Fruit fly (Drosophila melanogaster) whole organism, embryonic: Measurements from ENCODE around the gene sti.

ENCODE experiments used
- Antp ChIP-seq: fragments of 200-800 bp; sonication (Bioruptor generic); optimal IDR thresholded peaks from 3 replicates; lab custom pipeline; 2016; ENCODE audit warnings: missing biosample characterization, missing genetic modification characterization
- B-H1 ChIP-seq: fragments of 200-800 bp; sonication (Bioruptor generic); IDR thresholded peaks from 3 replicates; pipeline ENCODE4 v1.3.6; 2022; ENCODE audit warnings: missing biosample characterization, missing genetic modification characterization
- C15 ChIP-seq: fragments of 200-800 bp; sonication (Bioruptor generic); IDR thresholded peaks from 3 replicates; pipeline ENCODE4 v1.3.6; 2022; ENCODE audit warnings: missing biosample characterization, missing genetic modification characterization
- CG10209 ChIP-seq: fragments of 200-800 bp; sonication (Bioruptor generic); optimal IDR thresholded peaks from 3 replicates; lab custom pipeline; 2017; ENCODE audit warnings: missing biosample characterization, mild to moderate bottlenecking, missing genetic modification characterization, missing genetic modification reagents
- CG10366 ChIP-seq: fragments of 200-800 bp; sonication (Bioruptor generic); IDR thresholded peaks from 2 replicates; pipeline ENCODE4 v1.3.6; 2022; ENCODE audit warnings: missing biosample characterization, missing genetic modification characterization
- CG11085 ChIP-seq: fragments of 200-800 bp; sonication (Bioruptor generic); IDR thresholded peaks from 2 replicates; pipeline ENCODE4 v1.3.6; 2022; ENCODE audit warnings: missing biosample characterization, missing genetic modification characterization
- CG11695 ChIP-seq: fragments of 200-800 bp; sonication (Bioruptor generic); IDR thresholded peaks from 3 replicates; pipeline ENCODE4 v1.3.6; 2022; ENCODE audit warnings: missing biosample characterization, missing genetic modification characterization
- CG11696 ChIP-seq: fragments of 200-800 bp; sonication (Bioruptor generic); IDR thresholded peaks from 2 replicates; pipeline ENCODE4 v1.3.6; 2022; ENCODE audit warnings: missing biosample characterization, missing genetic modification characterization
- CG12659 ChIP-seq: fragments of 200-800 bp; sonication (Bioruptor generic); optimal IDR thresholded peaks from 3 replicates; lab custom pipeline; 2017; ENCODE audit warnings: mild to moderate bottlenecking, missing biosample characterization, missing genetic modification reagents, missing genetic modification characterization
- CG13775 ChIP-seq: fragments of 200-800 bp; sonication (Bioruptor generic); optimal IDR thresholded peaks from 3 replicates; lab custom pipeline; 2017; ENCODE audit warnings: missing biosample characterization, mild to moderate bottlenecking, missing genetic modification characterization
- CG2120 ChIP-seq: fragments of 200-800 bp; sonication (Bioruptor generic); optimal IDR thresholded peaks from 3 replicates; lab custom pipeline; 2016; ENCODE audit warnings: missing biosample characterization, missing genetic modification characterization
- CG31365 ChIP-seq: fragments of 200-800 bp; sonication (Bioruptor generic); optimal IDR thresholded peaks from 2 replicates; lab custom pipeline; 2018; ENCODE audit warnings: missing biosample characterization, mild to moderate bottlenecking, missing genetic modification characterization
- CG31388 ChIP-seq: fragments of 200-800 bp; sonication (Bioruptor generic); optimal IDR thresholded peaks from 2 replicates; lab custom pipeline; 2016; ENCODE audit warnings: missing biosample characterization, missing genetic modification characterization
- CG3281 ChIP-seq: fragments of 200-800 bp; sonication (Bioruptor generic); optimal IDR thresholded peaks from 3 replicates; lab custom pipeline; 2017; ENCODE audit warnings: missing biosample characterization, mild to moderate bottlenecking, missing genetic modification characterization
- CG3407 ChIP-seq: fragments of 200-800 bp; sonication (Bioruptor generic); optimal IDR thresholded peaks from 2 replicates; lab custom pipeline; 2018; ENCODE audit warnings: missing biosample characterization, mild to moderate bottlenecking, missing genetic modification characterization
- CG3838 ChIP-seq: fragments of 200-800 bp; sonication (Bioruptor generic); optimal IDR thresholded peaks from 3 replicates; lab custom pipeline; 2016; ENCODE audit warnings: missing biosample characterization, missing genetic modification characterization
- CG42726 ChIP-seq: fragments of 200-800 bp; sonication (Bioruptor generic); IDR thresholded peaks from 2 replicates; pipeline ENCODE4 v1.3.6; 2022; ENCODE audit warnings: missing biosample characterization, missing genetic modification characterization; ENCODE audit not compliant: partially characterized antibody
- CG4424 ChIP-seq: fragments of 200-800 bp; sonication (Bioruptor generic); optimal IDR thresholded peaks from 3 replicates; lab custom pipeline; 2016; ENCODE audit warnings: missing biosample characterization, missing genetic modification characterization
- CG7987 ChIP-seq: fragments of 200-800 bp; sonication (Bioruptor generic); optimal IDR thresholded peaks from 2 replicates; lab custom pipeline; 2018; ENCODE audit warnings: missing biosample characterization, mild to moderate bottlenecking, missing genetic modification characterization, moderate library complexity
- CG8765 ChIP-seq: fragments of 200-800 bp; sonication (Bioruptor generic); IDR thresholded peaks from 2 replicates; pipeline ENCODE4 v1.3.6; 2022; ENCODE audit warnings: missing biosample characterization, missing genetic modification characterization
- D ChIP-seq, 2 experiments: fragments of 200-800 bp in 1 of 2; fragments of >200 bp in 1 of 2; sonication (Bioruptor generic) in 1 of 2; optimal IDR thresholded peaks; 2 replicates in 1 of 2; 3 replicates in 1 of 2; lab custom pipeline; 2017; ENCODE audit warnings: mild to moderate bottlenecking in 1 of 2, missing biosample characterization in 1 of 2, missing genetic modification characterization in 1 of 2, missing genetic modification reagents in 1 of 2
- D19A ChIP-seq: fragments of 200-800 bp; optimal IDR thresholded peaks from 3 replicates; lab custom pipeline; 2019; ENCODE audit warnings: missing biosample characterization, mild to moderate bottlenecking, missing genetic modification characterization, moderate library complexity
- Dip3 ChIP-seq: fragments of 200-800 bp; sonication (Bioruptor generic); optimal IDR thresholded peaks from 3 replicates; lab custom pipeline; 2016; ENCODE audit warnings: missing biosample characterization, missing genetic modification characterization
- Doc2 ChIP-seq: fragments of 200-800 bp; sonication (Bioruptor generic); IDR thresholded peaks from 2 replicates; pipeline ENCODE4 v1.3.6; 2022; ENCODE audit warnings: missing biosample characterization, missing genetic modification characterization
- Eip74EF ChIP-seq, 2 experiments: fragments of 200-800 bp in 1 of 2; fragments of >200 bp in 1 of 2; sonication (Bioruptor generic) in 1 of 2; optimal IDR thresholded peaks; 2 replicates each; lab custom pipeline; 2017 to 2019; ENCODE audit warnings: missing biosample characterization in 2 of 2, missing genetic modification characterization in 2 of 2, mild to moderate bottlenecking in 1 of 2, moderate library complexity in 1 of 2
- Gug ChIP-seq: fragments of 200-800 bp; sonication (Bioruptor generic); IDR thresholded peaks from 4 replicates; pipeline ENCODE4 v1.3.6; 2022; ENCODE audit warnings: missing biosample characterization, missing genetic modification characterization
- H15 ChIP-seq: fragments of 200-800 bp; sonication (Bioruptor generic); IDR thresholded peaks from 3 replicates; pipeline ENCODE4 v1.3.6; 2022; ENCODE audit warnings: missing biosample characterization, missing genetic modification characterization
- Lhr ChIP-seq: fragments of 200-800 bp; sonication (Bioruptor generic); optimal IDR thresholded peaks from 3 replicates; lab custom pipeline; 2017; ENCODE audit warnings: mild to moderate bottlenecking, missing biosample characterization, missing genetic modification reagents, missing genetic modification characterization
- Mrtf ChIP-seq: fragments of 200-800 bp; sonication (Bioruptor generic); IDR thresholded peaks from 3 replicates; pipeline ENCODE4 v1.3.6; 2022; ENCODE audit warnings: missing biosample characterization, missing genetic modification characterization
- NFAT ChIP-seq: fragments of 200-800 bp; sonication (Bioruptor generic); IDR thresholded peaks from 2 replicates; pipeline ENCODE4 v1.3.6; 2022; ENCODE audit warnings: missing biosample characterization, missing genetic modification characterization
- Nf-YA ChIP-seq: fragments of 200-800 bp; sonication (Bioruptor generic); IDR thresholded peaks from 2 replicates; pipeline ENCODE4 v1.3.6; 2022; ENCODE audit warnings: missing biosample characterization, missing genetic modification characterization
- Ravus ChIP-seq: fragments of 200-800 bp; sonication (Bioruptor generic); IDR thresholded peaks from 2 replicates; pipeline ENCODE4 v1.3.6; 2022; ENCODE audit warnings: missing biosample characterization, missing genetic modification characterization
- Rfx ChIP-seq: fragments of 200-800 bp; sonication (Bioruptor generic); IDR thresholded peaks from 2 replicates; pipeline ENCODE4 v1.3.6; 2022; ENCODE audit warnings: missing biosample characterization, missing genetic modification characterization
- br ChIP-seq: fragments of >200 bp; optimal IDR thresholded peaks from 2 replicates; lab custom pipeline; 2017
- danr ChIP-seq: fragments of 200-800 bp; sonication (Bioruptor generic); IDR thresholded peaks from 2 replicates; pipeline ENCODE4 v1.3.6; 2022; ENCODE audit warnings: missing biosample characterization, missing genetic modification characterization
- ewg ChIP-seq: fragments of 200-800 bp; sonication (Bioruptor generic); optimal IDR thresholded peaks from 3 replicates; lab custom pipeline; 2017; ENCODE audit warnings: mild to moderate bottlenecking, missing biosample characterization, missing genetic modification reagents, missing genetic modification characterization
- ftz-f1 ChIP-seq: fragments of 200-800 bp; sonication (Bioruptor generic); optimal IDR thresholded peaks from 2 replicates; lab custom pipeline; 2016; ENCODE audit warnings: missing biosample characterization, missing genetic modification characterization
- gsb ChIP-seq: fragments of 200-800 bp; sonication (Bioruptor generic); IDR thresholded peaks from 2 replicates; pipeline ENCODE4 v1.3.6; 2022; ENCODE audit warnings: missing biosample characterization, missing genetic modification characterization
- inv ChIP-seq: fragments of 200-800 bp; sonication (Bioruptor generic); IDR thresholded peaks from 2 replicates; pipeline ENCODE4 v1.3.6; 2022; ENCODE audit warnings: missing biosample characterization, missing genetic modification characterization; ENCODE audit not compliant: partially characterized antibody
- lbe ChIP-seq: fragments of 200-800 bp; sonication (Bioruptor generic); optimal IDR thresholded peaks from 2 replicates; lab custom pipeline; 2016; ENCODE audit warnings: missing biosample characterization, mild to moderate bottlenecking, missing genetic modification characterization
- ro ChIP-seq: fragments of 200-800 bp; sonication (Bioruptor generic); IDR thresholded peaks from 2 replicates; pipeline ENCODE4 v1.3.6; 2022; ENCODE audit warnings: missing biosample characterization, missing genetic modification characterization
- sd ChIP-seq: fragments of 200-800 bp; sonication (Bioruptor generic); optimal IDR thresholded peaks from 3 replicates; lab custom pipeline; 2018; ENCODE audit warnings: missing biosample characterization, mild to moderate bottlenecking, missing genetic modification characterization, moderate library complexity
- sob ChIP-seq: fragments of 200-800 bp; sonication (Bioruptor generic); IDR thresholded peaks from 2 replicates; pipeline ENCODE4 v1.3.6; 2022; ENCODE audit warnings: missing biosample characterization, missing genetic modification characterization
- trem ChIP-seq: fragments of 200-800 bp; optimal IDR thresholded peaks from 3 replicates; lab custom pipeline; 2019; ENCODE audit warnings: missing biosample characterization, mild to moderate bottlenecking, missing genetic modification characterization, moderate library complexity
- ttk ChIP-seq: fragments of 200-800 bp; sonication (Bioruptor generic); IDR thresholded peaks from 2 replicates; pipeline ENCODE4 v2.1.2; 2022; ENCODE audit warnings: missing biosample characterization, missing genetic modification characterization
- tx ChIP-seq: fragments of 200-800 bp; sonication (Bioruptor generic); optimal IDR thresholded peaks from 2 replicates; lab custom pipeline; 2016; ENCODE audit warnings: missing biosample characterization, missing genetic modification characterization
- unpg ChIP-seq: fragments of 200-800 bp; sonication (Bioruptor generic); optimal IDR thresholded peaks from 3 replicates; lab custom pipeline; 2018; ENCODE audit warnings: missing biosample characterization, mild to moderate bottlenecking, missing genetic modification characterization, moderate library complexity
- vvl ChIP-seq: fragments of 200-800 bp; sonication (Bioruptor generic); IDR thresholded peaks from 2 replicates; pipeline ENCODE4 v1.3.6; 2022; ENCODE audit warnings: missing biosample characterization, missing genetic modification characterization
- yki ChIP-seq: fragments of >200 bp; optimal IDR thresholded peaks from 3 replicates; lab custom pipeline; 2018
- zfh2 ChIP-seq: fragments of 200-800 bp; sonication (Bioruptor generic); optimal IDR thresholded peaks from 2 replicates; lab custom pipeline; 2016; ENCODE audit warnings: missing biosample characterization, missing genetic modification characterization

sti gene

dm6 chr3L:12533392-12534070, 18.9 kb upstream of the sti start, which contains the start of the genes Tsf2 and CG34242 (continued):
- peak; percentile 78 for TF ChIP-seq danr
- no peak; the same call in 1 of the 2 replicates for TF ChIP-seq CG10366 (GFP tag; lab: Robert Waterston, UW)
- TF ChIP-seq NFAT (GFP tag; lab: Robert Waterston, UW), result peak; percentile 85
- peak; percentile 81 for TF ChIP-seq CG31388 (GFP tag; lab: Kevin White, UChicago)
- TF ChIP-seq CG2120 (GFP tag; lab: Kevin White, UChicago), result peak; percentile 0
- TF ChIP-seq CG11085, result peak; percentile 89
- peak; percentile 96 for TF ChIP-seq Rfx (GFP tag; lab: Robert Waterston, UW)
- TF ChIP-seq CG3281, result peak; percentile 71
- peak; percentile 87; the same call in 2 of the 3 replicates for TF ChIP-seq Mrtf (GFP tag; lab: Robert Waterston, UW)
- peak; percentile 96 for TF ChIP-seq ttk (GFP tag; lab: Robert Waterston, UW)
- TF ChIP-seq sob, result peak; percentile 94
- TF ChIP-seq CG3407 (GFP tag; lab: Kevin White, UChicago), result peak; percentile 11
- no peak for TF ChIP-seq zfh2 (GFP tag; lab: Kevin White, UChicago)
- peak; percentile 52; the same call in 1 of the 2 replicates for TF ChIP-seq Doc2
- peak; percentile 31 for TF ChIP-seq Lhr (GFP tag; lab: Kevin White, UChicago)
- TF ChIP-seq br (lab: Kevin White, UChicago), result no peak
- TF ChIP-seq lbe (GFP tag; lab: Kevin White, UChicago), result peak; percentile 66
- peak; percentile 87 for TF ChIP-seq CG8765
- TF ChIP-seq CG42726, result no peak
- peak; percentile 88 for TF ChIP-seq trem (tag; lab: Kevin White, UChicago)
- peak; percentile 91 for TF ChIP-seq Gug (GFP tag; lab: Robert Waterston, UW)
- TF ChIP-seq gsb (GFP tag; lab: Robert Waterston, UW), result peak; percentile 84
- peak; percentile 91 for TF ChIP-seq Nf-YA (GFP tag; lab: Robert Waterston, UW)
- peak; percentile 89 for TF ChIP-seq CG11695 (GFP tag; lab: Robert Waterston, UW)
- TF ChIP-seq CG11696 (GFP tag; lab: Robert Waterston, UW), result peak; percentile 85
- peak; percentile 89 for TF ChIP-seq ro (GFP tag; lab: Robert Waterston, UW)
- TF ChIP-seq vvl (GFP tag; lab: Robert Waterston, UW), result peak; percentile 96
- peak; percentile 59 for TF ChIP-seq CG7987 (GFP tag; lab: Kevin White, UChicago)
- TF ChIP-seq CG13775 (GFP tag; lab: Kevin White, UChicago), result peak; percentile 32
- TF ChIP-seq B-H1, result peak; percentile 54; the same call in 2 of the 3 replicates
- peak; percentile 81; the same call in 2 of the 3 replicates for TF ChIP-seq H15 (GFP tag; lab: Robert Waterston, UW)
- peak; percentile 82 for TF ChIP-seq D19A
- TF ChIP-seq CG12659 (GFP tag; lab: Kevin White, UChicago), result peak; percentile 56
- no peak for TF ChIP-seq tx (GFP tag; lab: Kevin White, UChicago)
- peak; percentile 69 for TF ChIP-seq CG4424 (GFP tag; lab: Kevin White, UChicago)
- no peak for TF ChIP-seq D (optimal IDR thresholded peaks at IDR 0.05; lab: Kevin White, UChicago)
- peak; percentile 66 for TF ChIP-seq D (GFP tag; optimal IDR thresholded peaks at IDR 0.05; lab: Kevin White, UChicago)
- peak; percentile 4 for TF ChIP-seq CG10209 (GFP tag; lab: Kevin White, UChicago)
- peak in 1 of 2 experiments; percentile 33 for TF ChIP-seq Eip74EF (GFP tag; optimal IDR thresholded peaks at IDR 0.05; lab: Kevin White, UChicago)
- TF ChIP-seq yki (lab: Kevin White, UChicago), result no peak
- peak; percentile 16 for TF ChIP-seq CG31365 (tag; lab: Kevin White, UChicago)
- peak; percentile 34 for TF ChIP-seq Dip3 (GFP tag; lab: Kevin White, UChicago)
- TF ChIP-seq CG3838 (GFP tag; lab: Kevin White, UChicago), result no peak
- TF ChIP-seq ewg (GFP tag; lab: Kevin White, UChicago), result no peak
- TF ChIP-seq Ravus (GFP tag; lab: Robert Waterston, UW), result peak; percentile 50; the same call in 1 of the 2 replicates
- peak; percentile 79 for TF ChIP-seq C15 (GFP tag; lab: Robert Waterston, UW)
- no peak for TF ChIP-seq inv (GFP tag; lab: Robert Waterston, UW)
- no peak for TF ChIP-seq Antp
- TF ChIP-seq sd (tag; lab: Kevin White, UChicago), result no peak
- TF ChIP-seq unpg (GFP tag; lab: Kevin White, UChicago), result peak; percentile 64
- TF ChIP-seq ftz-f1 (GFP tag; lab: Kevin White, UChicago), result no peak
